Fruit fly (Drosophila melanogaster): Measurements from ENCODE around the gene lilli.

The lilli gene

DNA sequence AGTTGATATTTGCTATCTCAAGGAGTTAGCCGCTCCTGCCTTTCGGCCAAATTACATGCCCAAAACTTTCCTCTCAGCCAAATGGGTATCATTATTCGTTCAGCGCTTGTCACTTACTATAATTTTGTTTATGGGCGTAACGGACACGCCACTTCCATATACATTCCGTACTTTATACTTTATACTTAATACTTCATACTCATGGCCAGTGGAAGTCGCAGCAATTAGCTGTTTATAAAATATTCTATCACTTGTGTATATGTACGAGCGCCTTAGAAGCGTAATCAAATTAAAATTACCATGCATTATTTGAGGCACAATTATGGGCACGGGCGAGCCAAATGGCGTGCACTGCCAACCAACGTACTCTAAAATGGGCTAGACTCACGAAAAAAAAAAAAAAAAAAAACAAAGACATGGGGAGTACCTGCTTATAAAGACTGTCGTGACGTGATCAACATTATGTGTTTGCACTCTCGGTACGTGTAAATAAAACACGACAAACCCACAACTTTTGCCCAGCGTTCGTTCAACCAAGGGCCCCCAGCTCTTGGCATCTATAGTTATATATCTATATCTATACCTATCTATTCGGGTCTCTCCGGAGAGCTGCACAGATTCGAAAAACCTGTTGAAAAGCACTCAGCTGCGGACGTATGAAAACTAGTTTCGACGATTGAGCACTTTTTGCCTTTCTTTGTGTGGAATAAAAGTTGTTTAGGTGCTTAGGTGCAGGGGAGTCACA is 24.4 kb upstream of the lilli start:
- TF ChIP-seq CG12768 (GFP tag; optimal IDR thresholded peaks at IDR 0.05) (peak; percentile 61), kay (GFP tag; ENCODE audit: borderline replicate concordance) (peak; percentile 68), Mnt (GFP tag; optimal IDR thresholded peaks at IDR 0.05) (no peak), bab1 (GFP tag; optimal IDR thresholded peaks at IDR 0.05) (no peak), cic (GFP tag; optimal IDR thresholded peaks at IDR 0.05) (peak; percentile 38)

DNA sequence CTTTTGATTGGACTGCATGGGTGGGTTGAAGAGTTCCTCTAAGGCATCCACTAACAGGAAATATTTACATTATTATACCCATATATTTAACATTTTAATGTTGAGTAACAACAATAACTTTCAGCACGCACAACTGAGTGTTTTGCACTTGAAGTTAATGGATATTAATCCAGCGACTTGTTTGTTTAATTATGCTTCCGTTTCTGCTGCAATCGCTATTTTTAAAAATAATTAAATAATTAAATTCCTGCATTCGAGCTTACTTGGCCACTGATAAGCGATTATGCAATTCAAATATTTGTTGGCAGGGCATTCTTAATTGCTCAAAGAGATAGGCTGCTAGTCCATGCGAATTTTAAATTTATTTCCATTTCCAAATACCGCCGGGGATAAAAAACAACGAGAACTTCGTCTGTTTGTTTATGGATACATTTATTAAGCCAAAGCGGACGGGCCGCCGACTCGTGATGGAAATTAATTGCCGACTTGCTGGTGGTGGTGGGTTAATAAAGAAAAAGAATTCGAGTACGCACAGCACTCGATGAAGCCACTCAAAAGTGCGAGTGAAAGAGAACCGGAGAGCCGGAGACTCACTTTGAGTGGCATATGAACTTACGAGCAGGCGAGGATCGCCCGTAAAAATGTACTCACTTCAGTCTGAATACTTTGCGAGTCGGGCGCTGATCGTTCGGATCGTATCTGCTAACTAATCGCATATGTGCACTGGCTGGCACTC is 23.7 kb upstream of the lilli start:
- no peak for TF ChIP-seq CG11617 (GFP tag; optimal IDR thresholded peaks at IDR 0.05)
- peak; percentile 3 for TF ChIP-seq CG33017 (tag; optimal IDR thresholded peaks at IDR 0.05)
- peak; percentile 9 for TF ChIP-seq bab1 (GFP tag; optimal IDR thresholded peaks at IDR 0.05)
- TF ChIP-seq toe (GFP tag; optimal IDR thresholded peaks at IDR 0.05): no peak
- TF ChIP-seq Mnt (GFP tag; optimal IDR thresholded peaks at IDR 0.05): peak; percentile 43
- TF ChIP-seq kay (GFP tag; ENCODE audit: borderline replicate concordance): peak; percentile 30
- peak; percentile 70 for TF ChIP-seq tj (GFP tag; optimal IDR thresholded peaks at IDR 0.05)
- TF ChIP-seq cic (GFP tag; optimal IDR thresholded peaks at IDR 0.05): peak; percentile 49

DNA sequence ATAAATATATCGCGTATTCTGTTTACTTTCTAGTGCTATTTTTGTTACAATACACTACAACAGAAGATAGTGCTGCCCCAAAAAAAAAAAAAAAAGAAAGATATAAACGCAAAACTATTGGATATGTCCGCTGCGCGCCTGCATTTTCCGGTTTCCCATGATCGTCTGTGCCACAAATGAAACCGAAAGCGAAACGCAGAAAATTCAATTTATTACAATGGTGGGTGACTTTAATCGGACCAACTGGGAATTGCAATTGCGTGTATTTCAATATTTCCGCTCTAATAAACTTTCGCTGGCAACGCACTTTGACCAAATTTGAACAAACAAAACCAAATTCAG is 23.1 kb upstream of the lilli start:
- no peak for TF ChIP-seq CG1620 (GFP tag; optimal IDR thresholded peaks at IDR 0.05)

dm6 chr2L:2864601-2865000 is 21.1 kb upstream of the lilli start:
- TF ChIP-seq Crg-1 (GFP tag; optimal IDR thresholded peaks at IDR 0.05): no peak
- no peak for TF ChIP-seq CG33017 (tag; optimal IDR thresholded peaks at IDR 0.05)
- no peak for TF ChIP-seq CG1620 (GFP tag; optimal IDR thresholded peaks at IDR 0.05)
- no peak for TF ChIP-seq bab1 (GFP tag; optimal IDR thresholded peaks at IDR 0.05)
- TF ChIP-seq CG5204 (GFP tag; optimal IDR thresholded peaks at IDR 0.05): no peak
- no peak for TF ChIP-seq cic (GFP tag; optimal IDR thresholded peaks at IDR 0.05)
- TF ChIP-seq Clk (GFP tag; optimal IDR thresholded peaks at IDR 0.05): no peak
- no peak for TF ChIP-seq pad (GFP tag; optimal IDR thresholded peaks at IDR 0.05)
- peak; percentile 11 for TF ChIP-seq CG7101 (tag; optimal IDR thresholded peaks at IDR 0.05)
- TF ChIP-seq CG11617 (GFP tag; optimal IDR thresholded peaks at IDR 0.05): no peak
- no peak for TF ChIP-seq Hr96 (GFP tag; optimal IDR thresholded peaks at IDR 0.05)
- TF ChIP-seq cnc (optimal IDR thresholded peaks at IDR 0.05): no peak
- TF ChIP-seq ovo (GFP tag; optimal IDR thresholded peaks at IDR 0.05): no peak
- peak; percentile 68 for TF ChIP-seq CG12768 (GFP tag; optimal IDR thresholded peaks at IDR 0.05)
- TF ChIP-seq kay (GFP tag; ENCODE audit: borderline replicate concordance): peak; percentile 23
- no peak for TF ChIP-seq CG14711 (tag; optimal IDR thresholded peaks at IDR 0.05)
- no peak for TF ChIP-seq tj (GFP tag; optimal IDR thresholded peaks at IDR 0.05)
- peak; percentile 8 for TF ChIP-seq CG7045 (GFP tag; optimal IDR thresholded peaks at IDR 0.05)

DNA sequence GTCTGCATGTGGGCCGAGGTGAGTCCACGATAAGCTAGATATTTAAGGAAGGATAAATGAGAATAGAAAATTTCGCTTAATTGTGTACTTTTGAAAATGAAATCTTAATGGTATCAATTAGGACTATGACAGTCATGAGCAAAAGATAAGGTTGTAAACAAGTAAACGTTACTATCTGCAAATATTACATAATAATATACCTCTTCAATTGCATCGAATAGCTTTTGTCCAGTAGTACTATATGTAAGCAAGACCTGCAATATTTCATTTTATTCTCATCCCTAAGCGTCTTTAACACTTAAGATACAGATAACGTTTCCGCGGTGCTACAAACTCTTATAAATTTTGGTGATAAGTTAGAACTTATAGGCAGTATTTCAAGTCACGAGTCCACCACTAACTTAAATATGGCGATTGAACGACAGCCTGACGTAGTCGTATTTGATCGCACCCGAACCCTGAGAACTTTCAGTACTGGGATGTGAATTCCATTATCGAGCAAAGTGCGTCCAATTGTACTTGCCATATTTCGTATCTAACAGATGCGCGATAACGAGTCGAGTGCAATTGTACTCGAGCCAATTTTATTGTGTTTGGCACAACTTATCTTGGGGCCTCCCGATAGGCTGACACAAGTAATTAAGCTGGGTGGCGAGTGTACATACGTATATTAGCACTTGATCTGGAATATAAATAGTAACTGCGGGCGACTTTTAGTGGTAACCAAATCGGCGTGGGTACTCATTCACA is 20.0 kb upstream of the lilli start:
- TF ChIP-seq cic (GFP tag; optimal IDR thresholded peaks at IDR 0.05): peak; percentile 77
- TF ChIP-seq Clk (GFP tag; optimal IDR thresholded peaks at IDR 0.05): no peak
- peak; percentile 52 for TF ChIP-seq Hr96 (GFP tag; optimal IDR thresholded peaks at IDR 0.05)
- peak; percentile 23 for TF ChIP-seq CG33017 (tag; optimal IDR thresholded peaks at IDR 0.05)
- peak; percentile 81 for TF ChIP-seq kay (GFP tag; ENCODE audit: borderline replicate concordance)

- TF ChIP-seq CG1620 (GFP tag; optimal IDR thresholded peaks at IDR 0.05) (no peak), pad (GFP tag; optimal IDR thresholded peaks at IDR 0.05) (no peak), ovo (GFP tag; optimal IDR thresholded peaks at IDR 0.05) (no peak), cic (GFP tag; optimal IDR thresholded peaks at IDR 0.05) (no peak), tj (GFP tag; optimal IDR thresholded peaks at IDR 0.05) (no peak), bab1 (GFP tag; optimal IDR thresholded peaks at IDR 0.05) (no peak), Clk (GFP tag; optimal IDR thresholded peaks at IDR 0.05) (no peak), kay (GFP tag; ENCODE audit: borderline replicate concordance) (no peak), cnc (optimal IDR thresholded peaks at IDR 0.05) (no peak), CG5204 (GFP tag; optimal IDR thresholded peaks at IDR 0.05) (no peak), Hr96 (GFP tag; optimal IDR thresholded peaks at IDR 0.05) (no peak), Crg-1 (GFP tag; optimal IDR thresholded peaks at IDR 0.05) (no peak), CG12768 (GFP tag; optimal IDR thresholded peaks at IDR 0.05) (no peak), CG14711 (tag; optimal IDR thresholded peaks at IDR 0.05) (no peak), toe (GFP tag; optimal IDR thresholded peaks at IDR 0.05) (no peak), CG11617 (GFP tag; optimal IDR thresholded peaks at IDR 0.05) (no peak), CG7045 (GFP tag; optimal IDR thresholded peaks at IDR 0.05) (no peak), CG33017 (tag; optimal IDR thresholded peaks at IDR 0.05) (no peak), Mnt (GFP tag; optimal IDR thresholded peaks at IDR 0.05) (no peak)
Observed at dm6 chr2L:2869008-2869702, 16.6 kb upstream of the lilli start, which contains the start of gene CG8813. Gene CG8813 (plus strand): TSS chr2L:2869652.
